Fruit fly (Drosophila melanogaster) whole organism, prepupa: ENCODE data around the gene Gbs-70E.

Source experiments
- CG11762 ChIP-seq: fragments of 200-800 bp; sonication (Bioruptor generic); optimal IDR thresholded peaks from 3 replicates; lab custom pipeline; 2016; ENCODE audit warnings: missing biosample characterization, missing genetic modification characterization; ENCODE audit not compliant: insufficient read depth
- CG15336 ChIP-seq: fragments of 200-800 bp; sonication (Bioruptor generic); IDR thresholded peaks from 2 replicates; pipeline ENCODE4 v1.3.6; 2022; ENCODE audit warnings: missing biosample characterization, missing genetic modification characterization
- CG3032 ChIP-seq: fragments of 200-800 bp; optimal IDR thresholded peaks from 2 replicates; lab custom pipeline; 2019; ENCODE audit warnings: missing biosample characterization, mild to moderate bottlenecking, missing genetic modification characterization, moderate library complexity
- CG31627 ChIP-seq: fragments of 200-800 bp; sonication (Bioruptor generic); optimal IDR thresholded peaks from 3 replicates; lab custom pipeline; 2016; ENCODE audit warnings: missing biosample characterization, missing genetic modification characterization
- CG32006 ChIP-seq: fragments of 200-800 bp; sonication (Bioruptor generic); optimal IDR thresholded peaks from 3 replicates; lab custom pipeline; 2017; ENCODE audit warnings: missing biosample characterization, mild to moderate bottlenecking, missing genetic modification characterization
- CG34406 ChIP-seq: fragments of 200-800 bp; sonication (Bioruptor generic); optimal IDR thresholded peaks from 3 replicates; lab custom pipeline; 2016; ENCODE audit warnings: missing biosample characterization, missing genetic modification characterization
- CG6808 ChIP-seq: fragments of 200-800 bp; sonication (Bioruptor generic); optimal IDR thresholded peaks from 3 replicates; lab custom pipeline; 2017; ENCODE audit warnings: missing biosample characterization, missing genetic modification characterization, mild to moderate bottlenecking, moderate library complexity, missing genetic modification reagents
- CG6854 ChIP-seq: fragments of 200-800 bp; sonication (Bioruptor generic); optimal IDR thresholded peaks from 2 replicates; lab custom pipeline; 2017; ENCODE audit warnings: missing biosample characterization, mild to moderate bottlenecking, missing genetic modification characterization
- CG7368 ChIP-seq: fragments of 200-800 bp; sonication (Bioruptor generic); optimal IDR thresholded peaks from 3 replicates; lab custom pipeline; 2016; ENCODE audit warnings: missing biosample characterization, missing genetic modification characterization
- CG8319 ChIP-seq: fragments of 200-800 bp; sonication (Bioruptor generic); optimal IDR thresholded peaks from 3 replicates; lab custom pipeline; 2016; ENCODE audit warnings: missing biosample characterization, missing genetic modification characterization
- CG9139 ChIP-seq: fragments of 200-800 bp; sonication (Bioruptor generic); optimal IDR thresholded peaks from 3 replicates; lab custom pipeline; 2017; ENCODE audit warnings: missing biosample characterization, mild to moderate bottlenecking, missing genetic modification characterization
- Eip75B ChIP-seq: fragments of 200-800 bp; sonication (Bioruptor generic); optimal IDR thresholded peaks from 3 replicates; lab custom pipeline; 2016; ENCODE audit warnings: missing biosample characterization, missing genetic modification characterization
- Eip78C ChIP-seq: fragments of 200-800 bp; sonication (Bioruptor generic); peaks from one replicate; lab custom pipeline; 2016; ENCODE audit warnings: missing biosample characterization, missing genetic modification characterization
- Eip93F ChIP-seq: fragments of 200-800 bp; sonication (Bioruptor generic); optimal IDR thresholded peaks from 2 replicates; lab custom pipeline; 2016; ENCODE audit warnings: missing biosample characterization, mild to moderate bottlenecking, missing genetic modification characterization
- Hr38 ChIP-seq: sonication (Bioruptor generic); optimal IDR thresholded peaks from 2 replicates; lab custom pipeline; 2016; ENCODE audit warnings: missing biosample characterization, missing genetic modification characterization
- Lpt ChIP-seq: fragments of 200-800 bp; sonication (Bioruptor generic); optimal IDR thresholded peaks from 3 replicates; lab custom pipeline; 2016; ENCODE audit warnings: missing biosample characterization, missing genetic modification characterization
- Sox15 ChIP-seq: fragments of 200-800 bp; sonication (Bioruptor generic); optimal IDR thresholded peaks from 3 replicates; lab custom pipeline; 2016; ENCODE audit warnings: missing biosample characterization, missing genetic modification characterization
- acj6 ChIP-seq: fragments of 200-800 bp; sonication (Bioruptor generic); optimal IDR thresholded peaks from 3 replicates; lab custom pipeline; 2016; ENCODE audit warnings: missing biosample characterization, missing genetic modification characterization
- dsx ChIP-seq: fragments of 200-800 bp; optimal IDR thresholded peaks from 3 replicates; lab custom pipeline; 2019; ENCODE audit warnings: missing biosample characterization, mild to moderate bottlenecking, missing genetic modification characterization, moderate library complexity; ENCODE audit not compliant: poor library complexity, severe bottlenecking
- fd59A ChIP-seq: fragments of 200-800 bp; sonication (Bioruptor generic); optimal IDR thresholded peaks from 2 replicates; lab custom pipeline; 2017; ENCODE audit warnings: missing biosample characterization, mild to moderate bottlenecking, missing genetic modification characterization, missing genetic modification reagents
- fkh ChIP-seq: fragments of 200-800 bp; sonication (Bioruptor generic); optimal IDR thresholded peaks from 3 replicates; lab custom pipeline; 2017; ENCODE audit warnings: missing biosample characterization, mild to moderate bottlenecking, missing genetic modification characterization, moderate library complexity
- salr ChIP-seq, 2 experiments: fragments of 200-800 bp; sonication (Bioruptor generic); optimal IDR thresholded peaks; 3 replicates each; lab custom pipeline; 2016 to 2018; ENCODE audit warnings: missing biosample characterization in 2 of 2, missing genetic modification characterization in 2 of 2, mild to moderate bottlenecking in 1 of 2
- spab ChIP-seq: fragments of 200-800 bp; sonication (Bioruptor generic); optimal IDR thresholded peaks from 2 replicates; lab custom pipeline; 2017; ENCODE audit warnings: missing biosample characterization, mild to moderate bottlenecking, missing genetic modification characterization, missing genetic modification reagents
- ss ChIP-seq, 2 experiments: fragments of 200-800 bp; sonication (Bioruptor generic); optimal IDR thresholded peaks; 2 replicates in 1 of 2; 3 replicates in 1 of 2; lab custom pipeline; 2017 to 2018; ENCODE audit warnings: mild to moderate bottlenecking in 2 of 2, missing biosample characterization in 2 of 2, missing genetic modification characterization in 2 of 2, moderate library complexity in 1 of 2
- svp ChIP-seq: fragments of 200-800 bp; sonication (Bioruptor generic); peaks from one replicate; lab custom pipeline; 2016; ENCODE audit warnings: missing biosample characterization, missing genetic modification characterization

Gbs-70E gene

dm6 chr3L:14558947-14559509 is 8.3 kb upstream of the Gbs-70E start:
- TF ChIP-seq CG6808 (GFP tag; lab: Kevin White, UChicago) = peak; percentile 1
- no peak for TF ChIP-seq Eip75B (GFP tag; lab: Kevin White, UChicago)

- TF ChIP-seq svp (GFP tag; lab: Kevin White, UChicago) (peak; percentile 70), Eip93F (GFP tag; lab: Kevin White, UChicago) (no peak)
Measured at dm6 chr3L:14558018-14558417, 7.2 kb upstream of the Gbs-70E start.

- TF ChIP-seq CG8319 (GFP tag; lab: Kevin White, UChicago) (no peak), CG6808 (GFP tag; lab: Kevin White, UChicago) (no peak), Eip78C (peak; percentile 37), acj6 (no peak), fd59A (GFP tag; lab: Kevin White, UChicago) (no peak), CG3032 (tag; lab: Kevin White, UChicago) (peak; percentile 1), salr (GFP tag; optimal IDR thresholded peaks at IDR 0.05; lab: Kevin White, UChicago) (no peak), Hr38 (GFP tag; lab: Kevin White, UChicago) (no peak), CG31627 (GFP tag; lab: Kevin White, UChicago) (no peak), svp (GFP tag; lab: Kevin White, UChicago) (peak; percentile 90), CG11762 (GFP tag; lab: Kevin White, UChicago) (no peak), ss (GFP tag; optimal IDR thresholded peaks at IDR 0.05; lab: Kevin White, UChicago) (no peak), spab (GFP tag; lab: Kevin White, UChicago) (no peak)
- TF ChIP-seq, all 60 proteins: peak for 3
Measured at dm6 chr3L:14556774-14557741, 6.3 kb upstream of the Gbs-70E start.

- TF ChIP-seq CG9139 (peak; percentile 3), CG34406 (GFP tag; lab: Kevin White, UChicago) (no peak), Sox15 (GFP tag; lab: Kevin White, UChicago) (no peak), Lpt (peak; percentile 31), dsx (peak; percentile 6), CG15336 (GFP tag; lab: Robert Waterston, UW) (0 out of 2 replicates have a peak, but pooled peaks have one; percentile 11), CG31627 (GFP tag; lab: Kevin White, UChicago) (no peak), CG6808 (GFP tag; lab: Kevin White, UChicago) (peak; percentile 22)
Measured at dm6 chr3L:14556177-14556576, 5.4 kb upstream of the Gbs-70E start.

- TF ChIP-seq ss (GFP tag; optimal IDR thresholded peaks at IDR 0.05; lab: Kevin White, UChicago) (peak in 1 of 2 experiments; percentile 16), Eip75B (GFP tag; lab: Kevin White, UChicago) (no peak), svp (GFP tag; lab: Kevin White, UChicago) (peak; percentile 37), CG7368 (GFP tag; lab: Kevin White, UChicago) (no peak), fkh (peak; percentile 95), dsx (peak; percentile 26), Eip78C (peak; percentile 35), CG6808 (GFP tag; lab: Kevin White, UChicago) (peak; percentile 20), CG32006 (GFP tag; lab: Kevin White, UChicago) (peak; percentile 3), CG31627 (GFP tag; lab: Kevin White, UChicago) (no peak), CG6854 (GFP tag; lab: Kevin White, UChicago) (no peak)
- TF ChIP-seq, all 60 proteins: peak for 7
Measured at dm6 chr3L:14555052-14555451, 4.3 kb upstream of the Gbs-70E start.

- TF ChIP-seq CG34406 (GFP tag; lab: Kevin White, UChicago) (no peak), Eip78C (peak; percentile 53)
Measured at dm6 chr3L:14553891-14554303, 3.1 kb upstream of the Gbs-70E start.
